Worm (Caenorhabditis elegans): Measurements from ENCODE around the gene Y42A5A.3.

The Y42A5A.3 gene

ce11 chrV:11123817-11124337 lies 28.1 kb upstream of the Y42A5A.3 start, which contains the start of the genes atp-5 and lmtr-3 (continued):
- TF ChIP-seq zip-2 (tag; optimal IDR thresholded peaks at IDR 0.05) = no peak
- TF ChIP-seq Y48G9A.11 (GFP tag; IDR thresholded peaks at IDR 0.05) = peak; percentile 43; the same call in 1 of the 2 replicates
- TF ChIP-seq nhr-76 (tag; optimal IDR thresholded peaks at IDR 0.05) = no peak
- peak; percentile 68 for TF ChIP-seq dve-1 (tag; optimal IDR thresholded peaks at IDR 0.05; ENCODE audit: insufficient read depth)
- no peak for TF ChIP-seq nhr-102 (tag; optimal IDR thresholded peaks at IDR 0.05)
- no peak for TF ChIP-seq Y75B8A.6 (GFP tag; IDR thresholded peaks at IDR 0.05)
- TF ChIP-seq spr-1 (tag; optimal IDR thresholded peaks at IDR 0.05) = no peak
- TF ChIP-seq tra-1 (GFP tag; IDR thresholded peaks at IDR 0.05) = peak; percentile 65; the same call in 1 of the 2 replicates
- peak; percentile 96 for TF ChIP-seq unc-130 (GFP tag; optimal IDR thresholded peaks at IDR 0.05)
- TF ChIP-seq rbr-2 (tag; optimal IDR thresholded peaks at IDR 0.05) = peak; percentile 57
- TF ChIP-seq nhr-6 (tag; optimal IDR thresholded peaks at IDR 0.05) = peak; percentile 68
- TF ChIP-seq hmg-1.1 (GFP tag; IDR thresholded peaks at IDR 0.05) = no peak
- TF ChIP-seq egl-27 (tag; optimal IDR thresholded peaks at IDR 0.05) = no peak
- TF ChIP-seq snpc-1.2 (GFP tag; IDR thresholded peaks at IDR 0.05) = no peak
- TF ChIP-seq ctbp-1 (GFP tag; IDR thresholded peaks at IDR 0.05) = peak; percentile 20; the same call in 1 of the 2 replicates
- TF ChIP-seq F10B5.3 (tag; optimal IDR thresholded peaks at IDR 0.05) = no peak
- no peak for TF ChIP-seq ama-1 (optimal IDR thresholded peaks at IDR 0.05)
- TF ChIP-seq ceh-20 (GFP tag; IDR thresholded peaks at IDR 0.05) = no peak
- TF ChIP-seq ZK546.5 (tag; optimal IDR thresholded peaks at IDR 0.05) = no peak
- TF ChIP-seq lin-13 (GFP tag; optimal IDR thresholded peaks at IDR 0.05) = peak; percentile 43
- 0 out of 2 replicates have a peak, but pooled peaks have one; percentile 23 for TF ChIP-seq tag-97 (GFP tag; IDR thresholded peaks at IDR 0.05)
- TF ChIP-seq nhr-10 (tag; optimal IDR thresholded peaks at IDR 0.05) = no peak
- no peak for TF ChIP-seq egl-43 (GFP tag; IDR thresholded peaks at IDR 0.05)
- TF ChIP-seq ceh-62 (tag; optimal IDR thresholded peaks at IDR 0.05) = no peak
- no peak for TF ChIP-seq fkh-10 (GFP tag; optimal IDR thresholded peaks at IDR 0.05)
- TF ChIP-seq nhr-237 (tag; optimal IDR thresholded peaks at IDR 0.05) = no peak
- peak; percentile 76 for TF ChIP-seq lin-38 (GFP tag; IDR thresholded peaks at IDR 0.05)
- TF ChIP-seq ceh-44 (GFP tag; IDR thresholded peaks at IDR 0.05) = peak; percentile 85
- no peak for TF ChIP-seq daf-16 (GFP tag; optimal IDR thresholded peaks at IDR 0.05)
- TF ChIP-seq daf-16 (tag; optimal IDR thresholded peaks at IDR 0.05) = peak; percentile 47
- no peak for TF ChIP-seq lim-7 (GFP tag; IDR thresholded peaks at IDR 0.05)
- peak; percentile 68 for TF ChIP-seq T20F7.1 (GFP tag; optimal IDR thresholded peaks at IDR 0.05)
- peak; percentile 8 for TF ChIP-seq nhr-77 (tag; optimal IDR thresholded peaks at IDR 0.05)
- no peak for TF ChIP-seq nhr-41 (GFP tag; IDR thresholded peaks at IDR 0.05)
- TF ChIP-seq unc-39 (tag; optimal IDR thresholded peaks at IDR 0.05) = no peak
- no peak for TF ChIP-seq zip-11 (GFP tag; IDR thresholded peaks at IDR 0.05)
- no peak for TF ChIP-seq zag-1 (tag; optimal IDR thresholded peaks at IDR 0.05)
- no peak for TF ChIP-seq cey-2 (tag; optimal IDR thresholded peaks at IDR 0.05; ENCODE audit: borderline replicate concordance, insufficient read depth)
- peak; percentile 70 for TF ChIP-seq dpl-1 (GFP tag; optimal IDR thresholded peaks at IDR 0.05)
- TF ChIP-seq lsy-2 (tag; optimal IDR thresholded peaks at IDR 0.05) = peak in 1 of 2 experiments; percentile 67
- peak; percentile 50 for TF ChIP-seq nhr-48 (tag; optimal IDR thresholded peaks at IDR 0.05)
- TF ChIP-seq saeg-2 (GFP tag; IDR thresholded peaks at IDR 0.05) = no peak
- no peak for TF ChIP-seq Y5F2A.4 (GFP tag; optimal IDR thresholded peaks at IDR 0.05)
- TF ChIP-seq spr-3 (GFP tag; optimal IDR thresholded peaks at IDR 0.05) = no peak
- TF ChIP-seq nhr-42 (GFP tag; IDR thresholded peaks at IDR 0.05) = peak; percentile 62; the same call in 1 of the 2 replicates
- TF ChIP-seq php-3 (GFP tag; IDR thresholded peaks at IDR 0.05) = no peak
- no peak for TF ChIP-seq ztf-7 (tag; optimal IDR thresholded peaks at IDR 0.05)
- peak; percentile 81 for TF ChIP-seq mep-1 (tag; optimal IDR thresholded peaks at IDR 0.05)
- TF ChIP-seq ceh-28 (tag; optimal IDR thresholded peaks at IDR 0.05) = no peak
- no peak for TF ChIP-seq lin-15B (tag; optimal IDR thresholded peaks at IDR 0.05)
- peak; percentile 52 for TF ChIP-seq nhr-25 (tag; optimal IDR thresholded peaks at IDR 0.05; ENCODE audit: borderline replicate concordance, insufficient read depth)
- TF ChIP-seq daf-12 (tag; optimal IDR thresholded peaks at IDR 0.05) = no peak

Measured in whole organism, L4 larva.